Fruit fly (Drosophila melanogaster) whole organism, embryonic: ENCODE measurements around the gene CG6441.

ENCODE experiments used
- Asciz ChIP-seq: fragments of 200-800 bp; sonication (Bioruptor generic); optimal IDR thresholded peaks from 2 replicates; lab custom pipeline; 2017; ENCODE audit warnings: missing biosample characterization, mild to moderate bottlenecking, missing genetic modification characterization, missing genetic modification reagents
- Bdp1 ChIP-seq: fragments of 200-800 bp; sonication (Bioruptor generic); optimal IDR thresholded peaks from 3 replicates; lab custom pipeline; 2016; ENCODE audit warnings: missing biosample characterization, missing genetic modification characterization
- CG10565 ChIP-seq: fragments of 200-800 bp; sonication (Bioruptor generic); optimal IDR thresholded peaks from 3 replicates; lab custom pipeline; 2016; ENCODE audit warnings: missing biosample characterization, mild to moderate bottlenecking, missing genetic modification characterization
- CG10979 ChIP-seq: fragments of 200-800 bp; sonication (Bioruptor generic); optimal IDR thresholded peaks from 2 replicates; lab custom pipeline; 2018; ENCODE audit warnings: missing biosample characterization, mild to moderate bottlenecking, missing genetic modification characterization, moderate library complexity
- CG11695 ChIP-seq: fragments of 200-800 bp; sonication (Bioruptor generic); IDR thresholded peaks from 3 replicates; pipeline ENCODE4 v1.3.6; 2022; ENCODE audit warnings: missing biosample characterization, missing genetic modification characterization
- CG13624 ChIP-seq: fragments of 200-800 bp; sonication (Bioruptor generic); optimal IDR thresholded peaks from 2 replicates; lab custom pipeline; 2016; ENCODE audit warnings: missing biosample characterization, missing genetic modification characterization
- CG14050 ChIP-seq: fragments of 200-800 bp; sonication (Bioruptor generic); IDR thresholded peaks from 3 replicates; pipeline ENCODE4 v1.3.6; 2022; ENCODE audit warnings: missing biosample characterization, missing genetic modification characterization
- CG15601 ChIP-seq: fragments of 200-800 bp; sonication (Bioruptor generic); optimal IDR thresholded peaks from 3 replicates; lab custom pipeline; 2019; ENCODE audit warnings: missing biosample characterization, mild to moderate bottlenecking, missing genetic modification characterization, moderate library complexity
- CG1647 ChIP-seq: fragments of 200-800 bp; sonication (Bioruptor generic); optimal IDR thresholded peaks from 3 replicates; lab custom pipeline; 2016; ENCODE audit warnings: missing biosample characterization, missing genetic modification characterization
- CG16813 ChIP-seq: fragments of 200-800 bp; sonication (Bioruptor generic); IDR thresholded peaks from 3 replicates; pipeline ENCODE4 v1.3.6; 2022; ENCODE audit warnings: missing biosample characterization, missing genetic modification characterization; ENCODE audit not compliant: partially characterized antibody
- CG18262 ChIP-seq: fragments of 200-800 bp; optimal IDR thresholded peaks from 3 replicates; lab custom pipeline; 2019; ENCODE audit warnings: missing biosample characterization, mild to moderate bottlenecking, missing genetic modification characterization, moderate library complexity
- CG18599 ChIP-seq: fragments of 200-800 bp; sonication (Bioruptor generic); optimal IDR thresholded peaks from 3 replicates; lab custom pipeline; 2017; ENCODE audit warnings: missing biosample characterization, missing genetic modification characterization, mild to moderate bottlenecking, moderate library complexity, missing genetic modification reagents
- CG18619 ChIP-seq: fragments of 200-800 bp; sonication (Bioruptor generic); optimal IDR thresholded peaks from 3 replicates; lab custom pipeline; 2017; ENCODE audit warnings: missing biosample characterization, mild to moderate bottlenecking, missing genetic modification characterization
- CG2129 ChIP-seq: fragments of 200-800 bp; sonication (Bioruptor generic); IDR thresholded peaks from 2 replicates; pipeline ENCODE4 v1.3.6; 2022; ENCODE audit warnings: missing biosample characterization, missing genetic modification characterization; ENCODE audit not compliant: partially characterized antibody
- CG2712 ChIP-seq: fragments of 200-800 bp; optimal IDR thresholded peaks from 3 replicates; lab custom pipeline; 2019; ENCODE audit warnings: missing biosample characterization, mild to moderate bottlenecking, missing genetic modification characterization, moderate library complexity
- CG3065 ChIP-seq: fragments of 200-800 bp; sonication (Bioruptor generic); optimal IDR thresholded peaks from 2 replicates; lab custom pipeline; 2016; ENCODE audit warnings: missing biosample characterization, missing genetic modification characterization
- CG3281 ChIP-seq: fragments of 200-800 bp; sonication (Bioruptor generic); optimal IDR thresholded peaks from 3 replicates; lab custom pipeline; 2017; ENCODE audit warnings: missing biosample characterization, mild to moderate bottlenecking, missing genetic modification characterization
- CG3407 ChIP-seq: fragments of 200-800 bp; sonication (Bioruptor generic); optimal IDR thresholded peaks from 2 replicates; lab custom pipeline; 2018; ENCODE audit warnings: missing biosample characterization, mild to moderate bottlenecking, missing genetic modification characterization
- CG4617 ChIP-seq: fragments of 200-800 bp; sonication (Bioruptor generic); optimal IDR thresholded peaks from 3 replicates; lab custom pipeline; 2016; ENCODE audit warnings: missing biosample characterization, missing genetic modification characterization, borderline replicate concordance
- CG6813 ChIP-seq: fragments of 200-800 bp; sonication (Bioruptor generic); optimal IDR thresholded peaks from 2 replicates; lab custom pipeline; 2017; ENCODE audit warnings: missing biosample characterization, missing genetic modification characterization, mild to moderate bottlenecking, moderate library complexity, missing genetic modification reagents
- CG8478 ChIP-seq: fragments of >200 bp; optimal IDR thresholded peaks from 2 replicates; lab custom pipeline; 2018
- Dek ChIP-seq: fragments of 200-800 bp; sonication (Bioruptor generic); optimal IDR thresholded peaks from 3 replicates; lab custom pipeline; 2019; ENCODE audit warnings: missing biosample characterization, mild to moderate bottlenecking, missing genetic modification characterization, moderate library complexity
- Doc3 ChIP-seq: fragments of 200-800 bp; sonication (Bioruptor generic); IDR thresholded peaks from 3 replicates; pipeline ENCODE4 v1.3.6; 2022; ENCODE audit warnings: missing biosample characterization, missing genetic modification characterization; ENCODE audit not compliant: partially characterized antibody
- Dp ChIP-seq: fragments of 200-800 bp; sonication (Bioruptor generic); optimal IDR thresholded peaks from 2 replicates; lab custom pipeline; 2018; ENCODE audit warnings: missing biosample characterization, mild to moderate bottlenecking, missing genetic modification characterization, moderate library complexity
- Dref ChIP-seq: fragments of 200-800 bp; sonication (Bioruptor generic); IDR thresholded peaks from 2 replicates; pipeline ENCODE4 v1.3.6; 2022; ENCODE audit warnings: missing biosample characterization, missing genetic modification characterization
- Eip74EF ChIP-seq, 2 experiments: fragments of 200-800 bp in 1 of 2; fragments of >200 bp in 1 of 2; sonication (Bioruptor generic) in 1 of 2; optimal IDR thresholded peaks; 2 replicates each; lab custom pipeline; 2017 to 2019; ENCODE audit warnings: missing biosample characterization in 2 of 2, missing genetic modification characterization in 2 of 2, mild to moderate bottlenecking in 1 of 2, moderate library complexity in 1 of 2
- Gsc ChIP-seq: fragments of 200-800 bp; sonication (Bioruptor generic); IDR thresholded peaks from 2 replicates; pipeline ENCODE4 v1.3.6; 2022; ENCODE audit warnings: missing biosample characterization, missing genetic modification characterization
- Lpt ChIP-seq: fragments of >200 bp; optimal IDR thresholded peaks from 2 replicates; lab custom pipeline; 2018; ENCODE audit warnings: missing biosample characterization, missing genetic modification characterization
- MESR4 ChIP-seq: fragments of 200-800 bp; sonication (Bioruptor generic); optimal IDR thresholded peaks from 2 replicates; lab custom pipeline; 2018; ENCODE audit warnings: missing biosample characterization, mild to moderate bottlenecking, missing genetic modification characterization, moderate library complexity
- PHDP ChIP-seq: fragments of 200-800 bp; sonication (Bioruptor generic); optimal IDR thresholded peaks from 3 replicates; lab custom pipeline; 2018; ENCODE audit warnings: missing biosample characterization, mild to moderate bottlenecking, missing genetic modification characterization, moderate library complexity
- Scr ChIP-seq: fragments of 200-800 bp; sonication (Bioruptor generic); IDR thresholded peaks from 2 replicates; pipeline ENCODE4 v1.3.6; 2022; ENCODE audit warnings: missing biosample characterization, missing genetic modification characterization; ENCODE audit not compliant: partially characterized antibody
- Sox102F ChIP-seq: fragments of 200-800 bp; sonication (Bioruptor generic); optimal IDR thresholded peaks from 2 replicates; lab custom pipeline; 2018; ENCODE audit warnings: missing biosample characterization, mild to moderate bottlenecking, missing genetic modification characterization, moderate library complexity
- Sry-δ ChIP-seq: fragments of 200-800 bp; sonication (Bioruptor generic); optimal IDR thresholded peaks from 2 replicates; lab custom pipeline; 2016; ENCODE audit warnings: missing biosample characterization, missing genetic modification characterization
- YL-1 ChIP-seq: fragments of 200-800 bp; sonication (Bioruptor generic); optimal IDR thresholded peaks from 3 replicates; lab custom pipeline; 2017; ENCODE audit warnings: missing biosample characterization, mild to moderate bottlenecking, missing genetic modification characterization
- ci ChIP-seq: fragments of 200-800 bp; sonication (Bioruptor generic); IDR thresholded peaks from 3 replicates; pipeline ENCODE4 v1.3.6; 2022; ENCODE audit warnings: missing biosample characterization, missing genetic modification characterization
- crp ChIP-seq, 2 experiments: fragments of 200-800 bp; sonication (Bioruptor generic); optimal IDR thresholded peaks; 2 replicates in 1 of 2; 3 replicates in 1 of 2; lab custom pipeline; 2017; ENCODE audit warnings: missing biosample characterization in 2 of 2, missing genetic modification characterization in 2 of 2, mild to moderate bottlenecking in 1 of 2, moderate library complexity in 1 of 2
- danr ChIP-seq: fragments of 200-800 bp; sonication (Bioruptor generic); IDR thresholded peaks from 2 replicates; pipeline ENCODE4 v1.3.6; 2022; ENCODE audit warnings: missing biosample characterization, missing genetic modification characterization
- emc ChIP-seq: fragments of 200-800 bp; sonication (Bioruptor generic); optimal IDR thresholded peaks from 2 replicates; lab custom pipeline; 2016; ENCODE audit warnings: missing biosample characterization, missing genetic modification characterization
- en ChIP-seq: fragments of 200-800 bp; sonication (Bioruptor generic); optimal IDR thresholded peaks from 2 replicates; lab custom pipeline; 2016; ENCODE audit warnings: missing biosample characterization, missing genetic modification characterization
- ftz-f1 ChIP-seq: fragments of 200-800 bp; sonication (Bioruptor generic); optimal IDR thresholded peaks from 2 replicates; lab custom pipeline; 2016; ENCODE audit warnings: missing biosample characterization, missing genetic modification characterization
- h ChIP-seq: fragments of >200 bp; optimal IDR thresholded peaks from 2 replicates; lab custom pipeline; 2017
- her ChIP-seq: fragments of 200-800 bp; sonication (Bioruptor generic); optimal IDR thresholded peaks from 2 replicates; lab custom pipeline; 2016; ENCODE audit warnings: missing biosample characterization, missing genetic modification characterization
- klu ChIP-seq: fragments of 200-800 bp; sonication (Bioruptor generic); IDR thresholded peaks from 2 replicates; pipeline ENCODE4 v1.3.6; 2022; ENCODE audit warnings: missing biosample characterization, missing genetic modification characterization
- org-1 ChIP-seq: fragments of 200-800 bp; sonication (Bioruptor generic); optimal IDR thresholded peaks from 2 replicates; lab custom pipeline; 2017; ENCODE audit warnings: missing biosample characterization, missing genetic modification characterization
- otp ChIP-seq: fragments of 200-800 bp; sonication (Bioruptor generic); IDR thresholded peaks from 3 replicates; pipeline ENCODE4, ENCODE4 v1.3.6; 2022; ENCODE audit warnings: missing biosample characterization, missing genetic modification characterization
- pum ChIP-seq: fragments of 200-800 bp; sonication (Bioruptor generic); optimal IDR thresholded peaks from 2 replicates; lab custom pipeline; 2016; ENCODE audit warnings: missing biosample characterization, missing genetic modification characterization
- shn ChIP-seq: fragments of 200-800 bp; sonication (Bioruptor generic); optimal IDR thresholded peaks from 3 replicates; lab custom pipeline; 2016; ENCODE audit warnings: missing biosample characterization, missing genetic modification characterization
- ttk ChIP-seq: fragments of 200-800 bp; sonication (Bioruptor generic); IDR thresholded peaks from 2 replicates; pipeline ENCODE4 v2.1.2; 2022; ENCODE audit warnings: missing biosample characterization, missing genetic modification characterization
- usp ChIP-seq: fragments of >200 bp; optimal IDR thresholded peaks from 2 replicates; lab custom pipeline; 2017; ENCODE audit warnings: missing biosample characterization, missing genetic modification characterization

Gene CG6441

DNA sequence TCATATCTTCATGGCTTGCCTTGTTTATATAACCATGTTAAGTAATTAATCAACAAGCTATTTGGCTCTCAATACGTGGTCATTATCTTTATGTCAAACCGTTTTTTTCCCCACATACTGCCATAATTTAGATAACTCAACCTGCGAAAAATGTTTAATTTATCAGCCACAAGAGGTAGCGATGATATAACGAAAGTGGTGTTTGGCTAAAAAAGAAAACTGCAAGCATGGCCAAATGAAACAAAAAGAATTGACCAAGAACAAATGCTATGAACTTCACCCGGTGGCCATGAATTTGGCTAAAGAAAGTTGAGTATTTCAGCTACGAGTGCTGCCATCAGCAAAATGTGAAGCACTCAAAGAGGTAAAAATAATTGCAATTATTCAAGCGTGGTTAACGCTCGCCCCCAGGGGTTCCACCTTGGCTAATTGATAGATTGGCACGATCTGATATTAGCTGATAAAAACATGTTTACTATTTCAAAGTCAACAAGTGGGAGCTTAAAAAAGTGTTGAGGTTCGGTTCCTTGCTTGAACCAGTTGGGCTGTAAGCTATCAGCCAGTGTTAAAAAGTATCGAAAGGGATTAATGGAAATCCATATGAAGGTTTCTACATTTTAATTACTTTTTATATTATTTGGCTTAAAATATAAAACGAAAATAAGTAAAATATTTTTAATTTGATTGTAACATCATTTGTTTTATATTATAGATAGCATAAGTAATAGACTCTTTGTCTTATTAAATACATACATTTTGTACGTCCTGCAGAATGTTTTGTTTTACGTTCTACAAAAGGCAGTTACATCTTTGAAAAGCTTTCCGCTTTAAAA, 37.8 kb upstream of the CG6441 start (continued):
- peak; percentile 71 for TF ChIP-seq Sox102F (GFP tag; lab: Kevin White, UChicago)
- TF ChIP-seq crp (GFP tag; optimal IDR thresholded peaks at IDR 0.05; lab: Kevin White, UChicago): no peak
- TF ChIP-seq CG2129: no peak
- peak; percentile 76 for TF ChIP-seq CG18619 (GFP tag; lab: Kevin White, UChicago)
- peak; percentile 81 for TF ChIP-seq Dek (tag; lab: Kevin White, UChicago)
- peak; percentile 43 for TF ChIP-seq Sry-δ (GFP tag; lab: Kevin White, UChicago)
- TF ChIP-seq her (GFP tag; lab: Kevin White, UChicago): peak; percentile 78
- TF ChIP-seq CG3065 (GFP tag; lab: Kevin White, UChicago): peak; percentile 33
- peak; percentile 83 for TF ChIP-seq CG1647 (GFP tag; lab: Kevin White, UChicago)
- TF ChIP-seq emc (GFP tag; lab: Kevin White, UChicago): peak; percentile 19
- TF ChIP-seq CG3407: peak; percentile 77
- peak; percentile 19 for TF ChIP-seq Dp (GFP tag; lab: Kevin White, UChicago)
- TF ChIP-seq usp (GFP tag; lab: Kevin White, UChicago): no peak
- TF ChIP-seq otp: peak; percentile 89
- TF ChIP-seq Doc3 (GFP tag; lab: Robert Waterston, UW): no peak
- TF ChIP-seq Gsc (GFP tag; lab: Robert Waterston, UW): no peak
- peak; percentile 72 for TF ChIP-seq CG14050
- TF ChIP-seq CG2712 (tag; lab: Kevin White, UChicago): no peak
- no peak for TF ChIP-seq CG10565
- no peak for TF ChIP-seq Dref
- peak; percentile 49 for TF ChIP-seq YL-1 (GFP tag; lab: Kevin White, UChicago)
- TF ChIP-seq Scr (GFP tag; lab: Robert Waterston, UW): no peak
- TF ChIP-seq CG18262 (tag; lab: Kevin White, UChicago): peak; percentile 12
- peak; percentile 11 for TF ChIP-seq en (GFP tag; lab: Kevin White, UChicago)
- peak; percentile 79 for TF ChIP-seq Asciz
- TF ChIP-seq h (lab: Kevin White, UChicago): no peak
- peak; percentile 51 for TF ChIP-seq PHDP
- peak; percentile 69; the same call in 1 of the 2 replicates for TF ChIP-seq danr
- TF ChIP-seq CG3281 (GFP tag; lab: Kevin White, UChicago): peak; percentile 68
- TF ChIP-seq Lpt: no peak
- TF ChIP-seq Eip74EF (GFP tag; optimal IDR thresholded peaks at IDR 0.05; lab: Kevin White, UChicago): peak in 1 of 2 experiments; percentile 17
- peak; percentile 70; the same call in 2 of the 3 replicates for TF ChIP-seq CG11695 (GFP tag; lab: Robert Waterston, UW)
- peak; percentile 31; the same call in 1 of the 2 replicates for TF ChIP-seq ttk (GFP tag; lab: Robert Waterston, UW)
- no peak for TF ChIP-seq MESR4
- TF ChIP-seq klu (GFP tag; lab: Robert Waterston, UW): no peak
- peak; percentile 77 for TF ChIP-seq CG6813 (GFP tag; lab: Kevin White, UChicago)
- TF ChIP-seq ftz-f1 (GFP tag; lab: Kevin White, UChicago): peak; percentile 80
- TF ChIP-seq ci: peak; percentile 92
- peak; percentile 73 for TF ChIP-seq CG15601
- no peak for TF ChIP-seq CG8478
- TF ChIP-seq CG10979 (tag; lab: Kevin White, UChicago): no peak
- TF ChIP-seq CG4617: peak; percentile 22
- TF ChIP-seq CG16813 (GFP tag; lab: Robert Waterston, UW): no peak
- TF ChIP-seq Bdp1 (GFP tag; lab: Kevin White, UChicago): peak; percentile 51
- TF ChIP-seq shn: peak; percentile 64
- peak; percentile 79 for TF ChIP-seq CG18599 (GFP tag; lab: Kevin White, UChicago)
- peak; percentile 77 for TF ChIP-seq CG13624 (GFP tag; lab: Kevin White, UChicago)
- TF ChIP-seq org-1 (GFP tag; lab: Kevin White, UChicago): peak; percentile 46
- peak; percentile 47 for TF ChIP-seq pum (GFP tag; lab: Kevin White, UChicago)
